Worm (Caenorhabditis elegans): ENCODE results near the gene cht-3.
A peak's percentile ranks its signal among the peaks of the same experiment; 100 is the strongest.

The cht-3 gene

DNA sequence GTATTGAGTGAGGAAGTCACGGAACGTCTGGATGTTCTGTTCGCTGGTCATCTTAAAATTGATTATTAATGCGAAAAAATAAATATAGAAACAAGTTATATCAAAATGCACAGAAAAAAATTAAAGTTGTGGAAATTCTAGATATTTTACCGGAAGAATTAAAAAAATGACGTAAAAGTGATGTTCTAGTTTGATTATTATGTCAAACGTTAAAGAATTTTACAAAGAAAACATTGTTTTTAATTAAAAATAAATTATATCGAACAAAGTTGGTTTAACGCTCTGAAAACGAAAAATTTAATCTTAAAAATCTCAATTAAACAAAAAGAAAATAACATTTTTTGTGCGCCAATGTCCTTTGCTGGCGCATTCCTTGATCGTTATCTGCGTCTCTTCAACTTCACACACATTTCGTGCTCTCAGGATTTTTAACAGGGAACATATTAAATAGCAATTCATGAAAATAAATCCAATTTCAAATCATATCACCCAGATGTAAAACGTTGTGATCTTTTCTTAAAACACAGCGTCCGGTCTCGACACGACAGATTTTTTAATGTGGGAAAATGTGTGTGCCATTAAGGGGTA is 41.2 kb downstream of the cht-3 start, which contains the start of gene tin-9.1 (continued):
- peak; percentile 64 for TF ChIP-seq nhr-77 (tag; optimal IDR thresholded peaks at IDR 0.05)
- peak; percentile 74 for TF ChIP-seq nhr-90 (tag; optimal IDR thresholded peaks at IDR 0.05; ENCODE audit: poor library complexity)
- TF ChIP-seq nhr-47 (tag; optimal IDR thresholded peaks at IDR 0.05) = peak; percentile 86
- TF ChIP-seq efl-1 (optimal IDR thresholded peaks at IDR 0.05) = peak; percentile 77 to 84
- TF ChIP-seq efl-1 (GFP tag; optimal IDR thresholded peaks at IDR 0.05 in 1 of 2) = peak; percentile 80 to 97
- TF ChIP-seq zag-1 (tag; optimal IDR thresholded peaks at IDR 0.05) = no peak
- TF ChIP-seq nhr-76 (tag; optimal IDR thresholded peaks at IDR 0.05) = no peak
- TF ChIP-seq aly-2 (tag; optimal IDR thresholded peaks at IDR 0.05) = peak; percentile 60
- no peak for TF ChIP-seq sptf-1 (tag; optimal IDR thresholded peaks at IDR 0.05)
- no peak for TF ChIP-seq ceh-63 (GFP tag; optimal IDR thresholded peaks at IDR 0.05)
- peak; percentile 28 for TF ChIP-seq fkh-4 (tag; optimal IDR thresholded peaks at IDR 0.05; ENCODE audit: borderline replicate concordance)
- peak; percentile 83 for TF ChIP-seq rnt-1 (tag; optimal IDR thresholded peaks at IDR 0.05)
- TF ChIP-seq pax-3 (tag; optimal IDR thresholded peaks at IDR 0.05) = no peak
- TF ChIP-seq nhr-20 (tag; optimal IDR thresholded peaks at IDR 0.05) = peak; percentile 91
- TF ChIP-seq lin-15B (tag; optimal IDR thresholded peaks at IDR 0.05) = peak; percentile 58
- peak; percentile 72 for TF ChIP-seq egl-13 (tag; optimal IDR thresholded peaks at IDR 0.05)
- peak; percentile 75 for TF ChIP-seq ceh-88 (GFP tag; IDR thresholded peaks at IDR 0.05)
- TF ChIP-seq unc-86 (tag; optimal IDR thresholded peaks at IDR 0.05) = peak; percentile 76
- TF ChIP-seq fkh-8 (tag; optimal IDR thresholded peaks at IDR 0.05) = peak; percentile 69
- peak; percentile 22; the same call in 1 of the 2 replicates for TF ChIP-seq mab-9 (GFP tag; IDR thresholded peaks at IDR 0.05)
- TF ChIP-seq tbx-2 (tag; optimal IDR thresholded peaks at IDR 0.05) = peak; percentile 84
- peak; percentile 95 for TF ChIP-seq mep-1 (tag; optimal IDR thresholded peaks at IDR 0.05)
- no peak for TF ChIP-seq tlp-1 (tag; optimal IDR thresholded peaks at IDR 0.05)
- peak in 1 of 2 experiments; percentile 72 for TF ChIP-seq mdl-1 (tag; optimal IDR thresholded peaks at IDR 0.05)
- TF ChIP-seq blmp-1 (tag; optimal IDR thresholded peaks at IDR 0.05) = peak; percentile 76
- TF ChIP-seq nhr-71 (tag; optimal IDR thresholded peaks at IDR 0.05) = peak; percentile 92
- TF ChIP-seq nhr-85 (tag) = peak; percentile 84
- peak in 2 of 6 experiments; percentile 53 to 75 for TF ChIP-seq elt-3 (tag; optimal IDR thresholded peaks at IDR 0.05)
- peak; percentile 68 for TF ChIP-seq fos-1 (tag; optimal IDR thresholded peaks at IDR 0.05)
- peak; percentile 30 for TF ChIP-seq elt-2 (tag; optimal IDR thresholded peaks at IDR 0.05)
- TF ChIP-seq grh-1 (GFP tag; IDR thresholded peaks at IDR 0.05) = peak; percentile 57; the same call in 1 of the 2 replicates
- peak; percentile 89 to 92 for TF ChIP-seq lsy-2 (tag; optimal IDR thresholded peaks at IDR 0.05)
- no peak for TF ChIP-seq pqm-1 (tag; optimal IDR thresholded peaks at IDR 0.05)

DNA sequence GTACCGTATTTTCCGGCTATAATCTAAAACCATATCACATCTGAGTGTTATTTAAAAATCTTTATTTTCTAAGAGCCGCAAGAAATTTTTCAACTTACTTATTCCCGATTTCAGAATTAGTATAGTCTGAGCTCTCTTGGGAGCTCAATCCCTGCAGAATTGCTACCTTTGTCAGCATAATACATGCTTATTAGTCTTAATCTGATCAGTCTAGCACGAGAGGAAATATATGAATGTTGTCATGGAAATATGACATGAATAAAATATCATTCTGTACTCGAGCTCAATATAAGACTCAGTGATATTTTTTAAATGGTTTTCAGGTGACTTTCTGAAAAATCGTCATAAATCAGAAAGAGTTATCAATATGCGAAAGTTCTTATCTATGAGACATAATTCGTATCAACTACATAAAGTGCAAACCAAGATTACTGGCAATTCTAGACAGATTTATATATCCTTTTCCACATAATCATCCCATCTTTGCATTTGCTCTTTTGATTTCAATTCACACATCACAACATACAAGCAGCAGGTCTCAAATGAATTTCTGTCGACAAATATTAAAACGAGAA is 42.0 kb downstream of the cht-3 start:
- TF ChIP-seq nhr-71 (tag; optimal IDR thresholded peaks at IDR 0.05) = peak; percentile 9
- TF ChIP-seq aly-2 (tag; optimal IDR thresholded peaks at IDR 0.05) = no peak
- TF ChIP-seq fkh-8 (tag; optimal IDR thresholded peaks at IDR 0.05) = peak; percentile 73
- TF ChIP-seq nhr-85 (tag) = no peak
- no peak for TF ChIP-seq unc-62 (GFP tag; optimal IDR thresholded peaks at IDR 0.05)
- TF ChIP-seq ceh-8 (GFP tag; optimal IDR thresholded peaks at IDR 0.05) = peak; percentile 51
- TF ChIP-seq rnt-1 (tag; optimal IDR thresholded peaks at IDR 0.05) = no peak
- TF ChIP-seq pqm-1 (tag; optimal IDR thresholded peaks at IDR 0.05) = no peak
- TF ChIP-seq efl-1 (optimal IDR thresholded peaks at IDR 0.05) = no peak
- no peak for TF ChIP-seq efl-1 (GFP tag; optimal IDR thresholded peaks at IDR 0.05 in 1 of 2)
- TF ChIP-seq nhr-47 (tag; optimal IDR thresholded peaks at IDR 0.05) = peak; percentile 24
- no peak for TF ChIP-seq fkh-4 (tag; optimal IDR thresholded peaks at IDR 0.05; ENCODE audit: borderline replicate concordance)
- TF ChIP-seq dsc-1 (tag; optimal IDR thresholded peaks at IDR 0.05) = peak; percentile 83

DNA sequence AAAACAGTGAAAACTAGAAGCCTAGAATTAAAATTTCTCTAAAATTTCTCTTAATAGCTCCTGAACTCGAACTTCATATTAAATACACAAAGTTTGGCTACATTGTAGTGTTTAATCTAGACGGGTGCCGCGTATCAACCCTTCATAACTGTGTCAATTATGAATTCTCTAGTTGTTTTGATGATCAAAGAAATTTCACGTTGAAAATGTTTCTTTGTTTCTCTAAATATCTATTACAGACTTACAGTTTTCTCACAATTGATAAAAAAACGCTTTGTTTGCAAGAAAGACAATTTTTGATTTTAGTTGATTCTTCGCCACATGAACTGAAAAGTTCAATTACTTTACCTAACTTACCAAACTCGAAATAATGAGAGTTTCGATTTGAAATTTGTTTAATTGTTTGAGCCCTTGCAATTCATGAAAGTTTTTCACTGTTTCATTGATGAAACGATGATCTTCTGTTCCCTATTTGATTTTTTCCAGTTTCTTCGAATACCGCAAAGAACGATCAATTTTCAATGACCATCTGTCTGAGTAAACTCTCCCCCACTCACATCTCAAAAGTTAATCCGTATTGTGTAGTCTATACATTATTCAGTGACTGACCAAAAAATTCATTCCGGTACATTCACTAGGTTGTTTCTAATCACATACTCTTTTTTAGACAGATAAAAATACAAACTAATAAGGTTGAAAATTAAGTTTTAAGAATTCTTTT is 43.4 kb downstream of the cht-3 start:
- TF ChIP-seq isw-1 (GFP tag; IDR thresholded peaks at IDR 0.05) (no peak), irx-1 (tag; optimal IDR thresholded peaks at IDR 0.05) (no peak), pax-3 (tag; optimal IDR thresholded peaks at IDR 0.05) (peak; percentile 13), lin-14 (GFP tag; optimal IDR thresholded peaks at IDR 0.05) (peak; percentile 56), zag-1 (tag; optimal IDR thresholded peaks at IDR 0.05) (no peak), nhr-71 (tag; optimal IDR thresholded peaks at IDR 0.05) (peak; percentile 76), nhr-76 (tag; optimal IDR thresholded peaks at IDR 0.05) (no peak), mep-1 (tag; optimal IDR thresholded peaks at IDR 0.05) (peak; percentile 46), nhr-20 (tag; optimal IDR thresholded peaks at IDR 0.05) (peak; percentile 74), xbp-1 (tag; optimal IDR thresholded peaks at IDR 0.05) (no peak), ceh-63 (GFP tag; optimal IDR thresholded peaks at IDR 0.05) (no peak), tlp-1 (tag; optimal IDR thresholded peaks at IDR 0.05) (no peak), grh-1 (GFP tag; IDR thresholded peaks at IDR 0.05) (peak; percentile 33; the same call in 1 of the 2 replicates), lsy-2 (tag; optimal IDR thresholded peaks at IDR 0.05) (peak in 1 of 2 experiments; percentile 37), nhr-19 (GFP tag; conservative IDR thresholded peaks at IDR 0.05) (peak; percentile 96), nhr-47 (tag; optimal IDR thresholded peaks at IDR 0.05) (peak; percentile 51), ztf-4 (tag; optimal IDR thresholded peaks at IDR 0.05) (peak; percentile 38), swsn-7 (tag; optimal IDR thresholded peaks at IDR 0.05) (peak; percentile 29), nhr-28 (tag; optimal IDR thresholded peaks at IDR 0.05) (no peak), unc-98 (GFP tag; IDR thresholded peaks at IDR 0.05) (no peak), fkh-8 (tag; optimal IDR thresholded peaks at IDR 0.05) (peak; percentile 63)

Measured in whole organism, L1 larva.